Worm (Caenorhabditis elegans) whole organism, L1 larva: ENCODE measurements around the gene C15H11.1.

ENCODE experiments used
- ama-1 ChIP-seq: fragments of 150-350 bp; optimal IDR thresholded peaks from 2 replicates; lab custom pipeline; 2014
- ces-1 ChIP-seq: fragments of 150-350 bp; optimal IDR thresholded peaks from 2 replicates; lab custom pipeline; 2014; ENCODE audit warnings: missing biosample characterization, missing genetic modification reagents, missing genetic modification characterization
- dpl-1 ChIP-seq, 3 experiments: fragments of 150-350 bp in 2 of 3; sonication (generic microtip) in 1 of 3; optimal IDR thresholded peaks; 2 replicates each; lab custom pipeline; 2014 to 2017; ENCODE audit warnings: missing biosample characterization in 3 of 3, missing genetic modification characterization in 3 of 3, missing genetic modification reagents in 3 of 3
- egl-27 ChIP-seq, 2 experiments: fragments of 150-350 bp in 1 of 2; sonication (generic microtip); optimal IDR thresholded peaks; 3 replicates each; lab custom pipeline; 2017 to 2018; ENCODE audit warnings: missing biosample characterization in 2 of 2, missing genetic modification characterization in 2 of 2, missing genetic modification reagents in 2 of 2
- elt-2 ChIP-seq: sonication (generic microtip); optimal IDR thresholded peaks from 2 replicates; lab custom pipeline; 2016; ENCODE audit warnings: missing genetic modification characterization, mild to moderate bottlenecking, inconsistent platforms, missing compliant biosample characterization, missing genetic modification reagents
- lsy-2 ChIP-seq, 2 experiments: fragments of 150-350 bp; optimal IDR thresholded peaks; 2 replicates each; lab custom pipeline; 2014; ENCODE audit warnings: missing biosample characterization in 2 of 2, missing genetic modification characterization in 2 of 2
- nhr-12 ChIP-seq: sonication (generic microtip); optimal IDR thresholded peaks from 2 replicates; lab custom pipeline; 2017; ENCODE audit warnings: missing biosample characterization, missing genetic modification characterization
- nhr-28 ChIP-seq: fragments of 150-350 bp; optimal IDR thresholded peaks from 2 replicates; lab custom pipeline; 2014; ENCODE audit warnings: missing biosample characterization, missing genetic modification characterization
- nhr-76 ChIP-seq: sonication (generic microtip); optimal IDR thresholded peaks from 2 replicates; lab custom pipeline; 2017; ENCODE audit warnings: missing biosample characterization, missing genetic modification characterization
- snu-23 ChIP-seq: sonication (generic microtip); optimal IDR thresholded peaks from 2 replicates; lab custom pipeline; 2016; ENCODE audit warnings: missing genetic modification characterization, missing compliant biosample characterization
- unc-62 ChIP-seq: fragments of 150-350 bp; optimal IDR thresholded peaks from 2 replicates; lab custom pipeline; 2014; ENCODE audit warnings: missing biosample characterization, missing genetic modification reagents, missing genetic modification characterization

- TF ChIP-seq nhr-76 (tag; lab: Kevin White, UChicago) (no peak), elt-2 (no peak), unc-62 (GFP tag; lab: Kevin White, UChicago) (no peak), lsy-2 (tag; optimal IDR thresholded peaks at IDR 0.05; lab: Kevin White, UChicago) (no peak), ces-1 (GFP tag; lab: Kevin White, UChicago) (no peak), nhr-12 (tag; lab: Kevin White, UChicago) (no peak), dpl-1 (GFP tag; optimal IDR thresholded peaks at IDR 0.05; lab: Kevin White, UChicago) (no peak), ama-1 (lab: Kevin White, UChicago) (no peak), nhr-28 (tag; lab: Kevin White, UChicago) (no peak), snu-23 (GFP tag; lab: Kevin White, UChicago) (no peak), egl-27 (tag; optimal IDR thresholded peaks at IDR 0.05; lab: Kevin White, UChicago) (no peak)
Observed at ce11 chrV:14366487-14366962, 27.1 kb upstream of the C15H11.1 start.
